Fruit fly (Drosophila melanogaster): ENCODE data around the gene Jon99Cii.

Jon99Cii gene

dm6 chr3R:29903775-29904356 is 20.5 kb downstream of the Jon99Cii start, which contains the start of gene CG15517 (continued):
- no peak for TF ChIP-seq gfzf (GFP tag; optimal IDR thresholded peaks at IDR 0.05)
- TF ChIP-seq D (optimal IDR thresholded peaks at IDR 0.05) = no peak
- no peak for TF ChIP-seq D (GFP tag; optimal IDR thresholded peaks at IDR 0.05)
- TF ChIP-seq ttk (GFP tag; IDR thresholded peaks at IDR 0.05) = no peak
- TF ChIP-seq CG3163 (GFP tag; optimal IDR thresholded peaks at IDR 0.05) = no peak
- TF ChIP-seq CG11398 (GFP tag; optimal IDR thresholded peaks at IDR 0.05) = no peak
- no peak for TF ChIP-seq CG17912 (GFP tag; optimal IDR thresholded peaks at IDR 0.05)
- TF ChIP-seq ase (GFP tag; IDR thresholded peaks at IDR 0.05) = no peak; the same call in 2 of the 3 replicates
- no peak for TF ChIP-seq al (GFP tag; IDR thresholded peaks at IDR 0.05)
- no peak for TF ChIP-seq mld (GFP tag; IDR thresholded peaks at IDR 0.05; ENCODE audit: partially characterized antibody)
- TF ChIP-seq jing (GFP tag; optimal IDR thresholded peaks at IDR 0.05) = no peak
- TF ChIP-seq ATbp (GFP tag; optimal IDR thresholded peaks at IDR 0.05) = no peak
- TF ChIP-seq Xbp1 (GFP tag; optimal IDR thresholded peaks at IDR 0.05) = peak; percentile 20
- no peak for TF ChIP-seq Neu2 (GFP tag; optimal IDR thresholded peaks at IDR 0.05; ENCODE audit: borderline replicate concordance)
- no peak for TF ChIP-seq Hmx (GFP tag; optimal IDR thresholded peaks at IDR 0.05)
- TF ChIP-seq CG2120 (GFP tag; optimal IDR thresholded peaks at IDR 0.05) = peak; percentile 12
- no peak for TF ChIP-seq disco-r (GFP tag; optimal IDR thresholded peaks at IDR 0.05)
- peak; percentile 35 for TF ChIP-seq zen (tag; optimal IDR thresholded peaks at IDR 0.05)
- TF ChIP-seq CG32772 (GFP tag; IDR thresholded peaks at IDR 0.05) = no peak
- TF ChIP-seq HmgD (GFP tag; optimal IDR thresholded peaks at IDR 0.05) = no peak
- no peak for TF ChIP-seq shn (GFP tag; optimal IDR thresholded peaks at IDR 0.05)
- no peak for TF ChIP-seq Xrp1 (GFP tag; IDR thresholded peaks at IDR 0.05)
- TF ChIP-seq Ravus (GFP tag; IDR thresholded peaks at IDR 0.05) = no peak
- TF ChIP-seq Opbp (GFP tag; IDR thresholded peaks at IDR 0.05; ENCODE audit: partially characterized antibody) = no peak
- TF ChIP-seq CG12104 (GFP tag; optimal IDR thresholded peaks at IDR 0.05) = no peak
- no peak for TF ChIP-seq CG18764 (GFP tag; optimal IDR thresholded peaks at IDR 0.05)
- no peak for TF ChIP-seq wek (GFP tag; optimal IDR thresholded peaks at IDR 0.05)
- no peak for TF ChIP-seq CG16815 (GFP tag; optimal IDR thresholded peaks at IDR 0.05)
- TF ChIP-seq tna (GFP tag; IDR thresholded peaks at IDR 0.05; ENCODE audit: partially characterized antibody) = no peak
- no peak for TF ChIP-seq CG8281 (tag; optimal IDR thresholded peaks at IDR 0.05)
- no peak for TF ChIP-seq CG6654 (GFP tag; optimal IDR thresholded peaks at IDR 0.05)
- TF ChIP-seq pzg (GFP tag; optimal IDR thresholded peaks at IDR 0.05) = no peak
- TF ChIP-seq btn (GFP tag; optimal IDR thresholded peaks at IDR 0.05) = no peak
- no peak for TF ChIP-seq gt (GFP tag; IDR thresholded peaks at IDR 0.05)
- no peak for TF ChIP-seq gsb (GFP tag; IDR thresholded peaks at IDR 0.05)
- TF ChIP-seq D19B (GFP tag; optimal IDR thresholded peaks at IDR 0.05) = no peak
- no peak for TF ChIP-seq ap (GFP tag; IDR thresholded peaks at IDR 0.05)
- no peak for TF ChIP-seq CG8290 (GFP tag; optimal IDR thresholded peaks at IDR 0.05)
- no peak for TF ChIP-seq CG8290 (tag; optimal IDR thresholded peaks at IDR 0.05)
- no peak for TF ChIP-seq cwo (GFP tag; optimal IDR thresholded peaks at IDR 0.05)
- TF ChIP-seq corto (GFP tag; optimal IDR thresholded peaks at IDR 0.05) = no peak
- TF ChIP-seq CoRest (tag; optimal IDR thresholded peaks at IDR 0.05) = peak; percentile 45
- no peak for TF ChIP-seq CG4282 (GFP tag; optimal IDR thresholded peaks at IDR 0.05)
- TF ChIP-seq B-H1 (GFP tag; IDR thresholded peaks at IDR 0.05) = no peak
- TF ChIP-seq lilli (GFP tag; optimal IDR thresholded peaks at IDR 0.05) = no peak
- TF ChIP-seq CG3838 (GFP tag; optimal IDR thresholded peaks at IDR 0.05) = no peak
- peak; percentile 43; the same call in 1 of the 2 replicates for TF ChIP-seq Ptx1 (GFP tag; IDR thresholded peaks at IDR 0.05)
- no peak for TF ChIP-seq CG11085 (GFP tag; IDR thresholded peaks at IDR 0.05)
- TF ChIP-seq otp (GFP tag; IDR thresholded peaks at IDR 0.05) = no peak
- no peak for TF ChIP-seq nom (GFP tag; optimal IDR thresholded peaks at IDR 0.05)
- no peak for TF ChIP-seq zf30C (GFP tag; optimal IDR thresholded peaks at IDR 0.05)
- no peak for TF ChIP-seq NfI (GFP tag; optimal IDR thresholded peaks at IDR 0.05)
